Worm (Caenorhabditis elegans) whole organism, young adult: ENCODE measurements around the gene zig-12.

Experiments used
- D2030.7 ChIP-seq: fragments of 200-800 bp; sonication (Bioruptor generic); IDR thresholded peaks from 2 replicates; pipeline ENCODE4 v1.3.6; 2022; ENCODE audit warnings: missing genetic modification reagents, missing genetic modification characterization, missing compliant biosample characterization
- ZK185.1 ChIP-seq: sonication (generic microtip); optimal IDR thresholded peaks from 2 replicates; lab custom pipeline; 2016; ENCODE audit warnings: mild to moderate bottlenecking, missing genetic modification characterization, missing compliant biosample characterization; ENCODE audit not compliant: poor library complexity, severe bottlenecking
- ama-1 ChIP-seq, 3 experiments: fragments of 150-350 bp in 1 of 3; sonication (generic microtip) in 2 of 3; optimal IDR thresholded peaks; 2 replicates each; lab custom pipeline; 2014 to 2018; ENCODE audit warnings: missing biosample characterization in 2 of 3, missing genetic modification characterization in 2 of 3, missing genetic modification reagents in 2 of 3
- atf-7 ChIP-seq: sonication (generic microtip); optimal IDR thresholded peaks from 2 replicates; lab custom pipeline; 2017; ENCODE audit warnings: mild to moderate bottlenecking, missing genetic modification characterization, missing compliant biosample characterization
- ccch-3 ChIP-seq: fragments of 200-800 bp; sonication (Bioruptor generic); optimal IDR thresholded peaks from 2 replicates; lab custom pipeline; 2018; ENCODE audit warnings: mild to moderate bottlenecking, missing genetic modification characterization, missing compliant biosample characterization
- efl-1 ChIP-seq: fragments of 150-350 bp; optimal IDR thresholded peaks from 2 replicates; lab custom pipeline; 2014; ENCODE audit warnings: missing biosample characterization, missing genetic modification reagents, missing genetic modification characterization
- gei-17 ChIP-seq: fragments of 200-800 bp; sonication (Bioruptor generic); optimal IDR thresholded peaks from 2 replicates; lab custom pipeline; 2018; ENCODE audit warnings: mild to moderate bottlenecking, missing genetic modification characterization, missing compliant biosample characterization
- hmg-20 ChIP-seq: fragments of 200-800 bp; sonication (Bioruptor generic); IDR thresholded peaks from 2 replicates; pipeline ENCODE4 v1.3.6; 2022; ENCODE audit warnings: missing genetic modification reagents, missing genetic modification characterization, missing compliant biosample characterization
- rcor-1 ChIP-seq: fragments of 200-800 bp; sonication (Bioruptor generic); IDR thresholded peaks from 2 replicates; pipeline ENCODE4 v1.3.6; 2022; ENCODE audit warnings: missing genetic modification reagents, missing genetic modification characterization, missing compliant biosample characterization
- snpc-1.1 ChIP-seq: sonication (generic microtip); optimal IDR thresholded peaks from 2 replicates; lab custom pipeline; 2017; ENCODE audit warnings: missing genetic modification characterization, mild to moderate bottlenecking, missing compliant biosample characterization, antibody characterized with exemption, moderate library complexity, missing genotype, missing genetic modification reagents; ENCODE audit not compliant: insufficient read depth
- snpc-4 ChIP-seq, 5 experiments: fragments of 150-350 bp in 1 of 5; sonication (generic microtip) in 4 of 5; optimal IDR thresholded peaks; 2 replicates each; lab custom pipeline; 2014 to 2018; ENCODE audit warnings: missing genetic modification characterization in 5 of 5, missing biosample characterization in 3 of 5, antibody characterized with exemption in 2 of 5, mild to moderate bottlenecking in 2 of 5, missing compliant biosample characterization in 2 of 5, missing genotype in 2 of 5, moderate library complexity in 2 of 5, missing genetic modification reagents in 1 of 5
- tlf-1 ChIP-seq: fragments of 200-800 bp; sonication (Bioruptor generic); optimal IDR thresholded peaks from 2 replicates; lab custom pipeline; 2018; ENCODE audit warnings: mild to moderate bottlenecking, missing genetic modification characterization, missing compliant biosample characterization
- ztf-26 ChIP-seq: sonication (generic microtip); optimal IDR thresholded peaks from 2 replicates; lab custom pipeline; 2017; ENCODE audit warnings: missing genetic modification characterization, missing compliant biosample characterization
- ztf-28 ChIP-seq: fragments of 200-800 bp; sonication (Bioruptor generic); IDR thresholded peaks from 2 replicates; pipeline ENCODE4 v1.3.6; 2022; ENCODE audit warnings: missing genetic modification reagents, missing genetic modification characterization, missing compliant biosample characterization

DNA sequence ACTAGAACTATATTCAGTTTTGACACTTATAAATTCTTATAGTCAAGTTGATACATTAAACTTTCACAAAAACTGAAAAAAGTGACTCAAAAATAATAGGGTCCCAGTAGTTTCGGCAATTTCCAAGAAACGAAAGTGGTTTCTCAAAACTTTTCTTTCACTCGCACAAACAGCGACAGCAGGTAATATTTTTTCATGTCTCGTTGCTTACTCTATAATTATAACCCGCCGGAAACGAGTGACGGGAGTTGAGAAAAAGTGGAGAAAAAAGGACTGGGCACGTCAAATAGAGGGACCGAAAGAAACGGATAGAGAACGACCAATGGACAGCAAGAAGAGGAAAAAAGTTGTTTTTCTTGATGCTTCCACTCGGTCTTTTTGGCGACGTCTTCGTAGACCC lies 36.2 kb downstream of the zig-12 start:
- TF ChIP-seq ztf-28 (GFP tag; lab: Robert Waterston, UW): no peak
- no peak for TF ChIP-seq snpc-4 (GFP tag; optimal IDR thresholded peaks at IDR 0.05; lab: Kevin White, UChicago)
- TF ChIP-seq snpc-4 (tag; optimal IDR thresholded peaks at IDR 0.05; lab: Kevin White, UChicago): no peak
- no peak for TF ChIP-seq hmg-20 (GFP tag; lab: Robert Waterston, UW)
- TF ChIP-seq rcor-1 (GFP tag; lab: Robert Waterston, UW): no peak
- no peak for TF ChIP-seq efl-1 (GFP tag; lab: Kevin White, UChicago)
- no peak for TF ChIP-seq gei-17
- no peak for TF ChIP-seq ama-1 (optimal IDR thresholded peaks at IDR 0.05; lab: Kevin White, UChicago)
- TF ChIP-seq ama-1 (GFP tag; optimal IDR thresholded peaks at IDR 0.05; lab: Kevin White, UChicago): no peak
- TF ChIP-seq ztf-26: no peak
- TF ChIP-seq ccch-3: no peak
- TF ChIP-seq snpc-1.1: no peak
- TF ChIP-seq atf-7 (tag; lab: Kevin White, UChicago): no peak
- no peak for TF ChIP-seq ZK185.1 (tag; lab: Kevin White, UChicago)
- no peak for TF ChIP-seq tlf-1 (GFP tag; lab: Kevin White, UChicago)
- no peak for TF ChIP-seq D2030.7 (GFP tag; lab: Robert Waterston, UW)
